Worm (Caenorhabditis elegans): ENCODE results near the gene pdi-1.

Gene pdi-1

ce11 chrIII:3703397-3703796, 2.1 kb upstream of the pdi-1 start, which contains the start of gene C14B1.3:
Gene C14B1.3, plus strand, starts transcription at chrIII:3703564.
- TF ChIP-seq ceh-16 (tag; optimal IDR thresholded peaks at IDR 0.05) (no peak), nhr-6 (tag; optimal IDR thresholded peaks at IDR 0.05) (no peak), lsy-2 (tag; optimal IDR thresholded peaks at IDR 0.05) (peak in 1 of 2 experiments; percentile 50), ama-1 (optimal IDR thresholded peaks at IDR 0.05) (no peak), peb-1 (tag; optimal IDR thresholded peaks at IDR 0.05) (no peak), lin-39 (tag; optimal IDR thresholded peaks at IDR 0.05) (no peak), sma-3 (GFP tag; optimal IDR thresholded peaks at IDR 0.05) (peak; percentile 19), crh-2 (tag; optimal IDR thresholded peaks at IDR 0.05) (peak; percentile 32), nhr-129 (tag; optimal IDR thresholded peaks at IDR 0.05) (peak; percentile 21), lin-13 (GFP tag; optimal IDR thresholded peaks at IDR 0.05) (peak; percentile 34), elt-3 (tag; optimal IDR thresholded peaks at IDR 0.05) (no peak), fos-1 (tag; optimal IDR thresholded peaks at IDR 0.05) (peak; percentile 90), nhr-21 (tag; optimal IDR thresholded peaks at IDR 0.05) (no peak), R02D3.7 (tag; optimal IDR thresholded peaks at IDR 0.05) (no peak), nhr-23 (tag; optimal IDR thresholded peaks at IDR 0.05) (no peak), alr-1 (tag; optimal IDR thresholded peaks at IDR 0.05) (no peak), nhr-77 (tag; optimal IDR thresholded peaks at IDR 0.05) (no peak), sem-4 (tag; optimal IDR thresholded peaks at IDR 0.05) (peak; percentile 28), nhr-237 (tag; optimal IDR thresholded peaks at IDR 0.05) (no peak), mdl-1 (tag; optimal IDR thresholded peaks at IDR 0.05) (peak in 1 of 2 experiments; percentile 11), aly-2 (tag; optimal IDR thresholded peaks at IDR 0.05) (no peak), skn-1 (tag; optimal IDR thresholded peaks at IDR 0.05) (no peak), nhr-10 (tag; optimal IDR thresholded peaks at IDR 0.05) (no peak), ZK546.5 (tag; optimal IDR thresholded peaks at IDR 0.05) (no peak), unc-55 (GFP tag; optimal IDR thresholded peaks at IDR 0.05) (peak; percentile 56), gmeb-1 (tag; optimal IDR thresholded peaks at IDR 0.05) (no peak), unc-62 (GFP tag; optimal IDR thresholded peaks at IDR 0.05) (no peak), mab-5 (tag; optimal IDR thresholded peaks at IDR 0.05) (no peak), sma-9 (GFP tag; optimal IDR thresholded peaks at IDR 0.05) (peak; percentile 4), sma-9 (tag; optimal IDR thresholded peaks at IDR 0.05) (no peak), zag-1 (tag; optimal IDR thresholded peaks at IDR 0.05) (no peak), C34F6.9 (tag; optimal IDR thresholded peaks at IDR 0.05) (peak; percentile 86), blmp-1 (tag; optimal IDR thresholded peaks at IDR 0.05; ENCODE audit: insufficient read depth) (peak; percentile 4), dmd-4 (tag; optimal IDR thresholded peaks at IDR 0.05) (no peak)

ce11 chrIII:3699275-3699674, 2.0 kb downstream of the pdi-1 start, which contains the start of gene cyn-9:
Gene cyn-9, minus strand, starts transcription at chrIII:3699640.
- no peak for TF ChIP-seq unc-39 (tag; optimal IDR thresholded peaks at IDR 0.05)
- TF ChIP-seq nhr-21 (tag; optimal IDR thresholded peaks at IDR 0.05) = peak; percentile 11
- no peak for TF ChIP-seq sma-3 (GFP tag; optimal IDR thresholded peaks at IDR 0.05)
- no peak for TF ChIP-seq egl-27 (tag; optimal IDR thresholded peaks at IDR 0.05)
- no peak for TF ChIP-seq nhr-12 (tag; optimal IDR thresholded peaks at IDR 0.05)

ce11 chrIII:3698366-3698765, 2.9 kb downstream of the pdi-1 start:
- no peak for TF ChIP-seq lsy-2 (tag; optimal IDR thresholded peaks at IDR 0.05)

- TF ChIP-seq lsy-2 (tag; optimal IDR thresholded peaks at IDR 0.05) (peak; percentile 19 to 24), unc-55 (GFP tag; optimal IDR thresholded peaks at IDR 0.05) (peak; percentile 15)
Observed at ce11 chrIII:3695398-3695797, 5.9 kb downstream of the pdi-1 start.

- no peak for TF ChIP-seq fos-1 (tag; optimal IDR thresholded peaks at IDR 0.05)
- TF ChIP-seq unc-55 (GFP tag; optimal IDR thresholded peaks at IDR 0.05) = no peak
- no peak for TF ChIP-seq C34F6.9 (tag; optimal IDR thresholded peaks at IDR 0.05)
- no peak for TF ChIP-seq R02D3.7 (tag; optimal IDR thresholded peaks at IDR 0.05)
- no peak for TF ChIP-seq nhr-21 (tag; optimal IDR thresholded peaks at IDR 0.05)
Observed at ce11 chrIII:3694572-3694971, 6.7 kb downstream of the pdi-1 start, which contains the start of gene npr-15. Gene npr-15, minus strand, starts transcription at chrIII:3694672.
